Worm (Caenorhabditis elegans) whole organism, early embryonic: Measurements from ENCODE around the gene ZK822.9.

Experiments used
- B0310.2 ChIP-seq: sonication (generic microtip); optimal IDR thresholded peaks from 2 replicates; lab custom pipeline; 2016; ENCODE audit warnings: mild to moderate bottlenecking, missing genetic modification characterization, missing compliant biosample characterization
- F13C5.2 ChIP-seq: sonication (generic microtip); optimal IDR thresholded peaks from 2 replicates; lab custom pipeline; 2017; ENCODE audit warnings: mild to moderate bottlenecking, missing genetic modification characterization, inconsistent platforms, missing compliant biosample characterization
- aly-1 ChIP-seq: sonication (generic microtip); optimal IDR thresholded peaks from 2 replicates; lab custom pipeline; 2016; ENCODE audit warnings: missing genetic modification characterization, missing compliant biosample characterization
- ama-1 ChIP-seq: fragments of 150-350 bp; optimal IDR thresholded peaks from 2 replicates; lab custom pipeline; 2014
- ceh-13 ChIP-seq: fragments of 200-800 bp; sonication (Bioruptor generic); optimal IDR thresholded peaks from 2 replicates; lab custom pipeline; 2018; ENCODE audit warnings: mild to moderate bottlenecking, missing genetic modification characterization, missing compliant biosample characterization
- ceh-36 ChIP-seq: sonication (generic microtip); optimal IDR thresholded peaks from 2 replicates; lab custom pipeline; 2016; ENCODE audit warnings: missing genetic modification characterization, inconsistent platforms, missing compliant biosample characterization
- ets-7 ChIP-seq: sonication (generic microtip); optimal IDR thresholded peaks from 2 replicates; lab custom pipeline; 2016; ENCODE audit warnings: missing genotype, missing genetic modification characterization, missing compliant biosample characterization
- flt-1 ChIP-seq: fragments of 200-800 bp; sonication (Bioruptor generic); IDR thresholded peaks from 2 replicates; pipeline ENCODE4 v1.3.6; 2022; ENCODE audit warnings: missing genetic modification characterization, missing compliant biosample characterization
- hmbx-1 ChIP-seq: sonication (generic microtip); optimal IDR thresholded peaks from 2 replicates; lab custom pipeline; 2016; ENCODE audit warnings: mild to moderate bottlenecking, missing genetic modification characterization, missing compliant biosample characterization
- hmg-4 ChIP-seq: fragments of 200-800 bp; sonication (Bioruptor generic); optimal IDR thresholded peaks from 2 replicates; lab custom pipeline; 2018; ENCODE audit warnings: mild to moderate bottlenecking, missing genetic modification characterization, missing compliant biosample characterization
- hnd-1 ChIP-seq: sonication (generic microtip); optimal IDR thresholded peaks from 2 replicates; lab custom pipeline; 2016; ENCODE audit warnings: missing genetic modification characterization, missing compliant biosample characterization
- pes-1 ChIP-seq: fragments of 200-800 bp; sonication (Bioruptor generic); IDR thresholded peaks from 2 replicates; pipeline ENCODE4 v1.3.6; 2022; ENCODE audit warnings: missing genetic modification reagents, missing genetic modification characterization, missing compliant biosample characterization
- scrt-1 ChIP-seq: fragments of 200-800 bp; sonication (Bioruptor generic); IDR thresholded peaks from 2 replicates; pipeline ENCODE4 v1.3.6; 2022; ENCODE audit warnings: missing genetic modification characterization, missing compliant biosample characterization
- sea-1 ChIP-seq: fragments of 200-800 bp; sonication (Bioruptor generic); conservative IDR thresholded peaks from 2 replicates; pipeline ENCODE4 v1.3.6; 2022; ENCODE audit warnings: missing genetic modification characterization, missing compliant biosample characterization
- tbx-11 ChIP-seq: fragments of 200-800 bp; sonication (Bioruptor generic); IDR thresholded peaks from 2 replicates; pipeline ENCODE4 v1.3.6; 2022; ENCODE audit warnings: missing genetic modification characterization, missing compliant biosample characterization
- tbx-37 ChIP-seq: fragments of 200-800 bp; sonication (Bioruptor generic); conservative IDR thresholded peaks from 2 replicates; pipeline ENCODE4 v1.3.6; 2022; ENCODE audit warnings: missing genetic modification reagents, missing genetic modification characterization, missing compliant biosample characterization
- tra-4 ChIP-seq: sonication (generic microtip); optimal IDR thresholded peaks from 2 replicates; lab custom pipeline; 2017; ENCODE audit warnings: missing genetic modification characterization, missing compliant biosample characterization

The ZK822.9 gene

DNA sequence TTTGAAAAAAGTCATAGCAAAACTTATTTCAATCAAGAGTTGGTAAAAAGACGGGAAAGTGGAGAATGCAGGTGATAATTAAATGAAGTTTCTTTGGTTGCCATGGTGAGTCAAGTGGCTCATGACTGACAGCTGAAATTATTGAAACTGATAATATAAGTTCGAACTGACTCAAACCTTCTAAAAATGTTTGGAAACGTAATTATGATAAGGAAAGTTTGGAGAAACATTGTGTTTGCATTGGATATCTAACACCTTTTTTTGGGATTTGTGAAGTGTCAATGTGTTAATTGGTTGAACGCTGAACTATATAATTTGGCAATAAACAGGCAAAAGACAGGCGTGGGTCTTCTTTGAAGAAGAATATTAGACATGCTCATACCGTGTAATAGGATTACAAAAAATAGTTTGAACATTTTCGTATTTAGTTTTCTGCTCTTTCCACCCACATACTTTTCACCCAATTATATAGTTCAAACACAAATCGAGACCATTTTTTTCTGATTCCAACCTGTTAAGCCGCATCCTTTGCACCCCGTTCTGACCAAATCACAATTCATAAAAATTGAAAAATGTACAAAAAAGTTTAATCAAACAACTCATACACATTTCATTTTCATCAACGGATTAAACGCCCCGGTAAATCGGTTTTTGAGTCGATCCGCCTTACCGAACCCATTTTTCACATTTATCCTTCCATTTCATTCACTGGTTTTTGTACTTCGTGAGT is 9.8 kb downstream of the ZK822.9 start, which contains the start of the genes srlf-33 and srlf-32:
srlf-33 (minus strand) TSS at position 101 of the 730 bp plus-strand sequence.
srlf-32 (plus strand) TSS at position 680 of the 730 bp plus-strand sequence.
- TF ChIP-seq scrt-1 (GFP tag; lab: Robert Waterston, UW) (no peak), tra-4 (no peak), flt-1 (GFP tag; lab: Robert Waterston, UW) (no peak), tbx-37 (GFP tag; lab: Robert Waterston, UW) (no peak), hmbx-1 (no peak), aly-1 (no peak), hmg-4 (no peak), hnd-1 (tag; lab: Kevin White, UChicago) (no peak), ceh-13 (no peak)

DNA sequence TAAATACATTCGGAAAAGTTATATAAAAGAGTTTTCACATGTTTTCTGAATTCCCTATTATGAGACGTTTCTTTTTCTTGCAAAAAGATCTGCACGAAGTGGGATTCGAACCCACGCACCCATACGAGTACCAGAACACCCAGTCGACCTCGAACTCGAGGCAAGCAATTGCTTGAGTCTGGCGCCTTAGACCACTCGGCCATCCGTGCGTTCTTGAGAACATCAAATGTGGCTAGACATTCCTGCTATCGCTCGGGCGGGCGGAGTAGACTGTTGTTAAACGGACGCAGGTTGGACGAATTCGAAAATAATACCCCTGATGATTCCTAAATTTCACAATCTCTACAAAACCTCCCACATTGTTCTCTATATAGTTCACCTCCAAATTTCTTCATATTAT is 12.6 kb downstream of the ZK822.9 start:
- peak; percentile 69 for TF ChIP-seq tbx-11
- no peak for TF ChIP-seq ama-1
- peak; percentile 64 for TF ChIP-seq ceh-36 (tag; lab: Kevin White, UChicago)
- peak; percentile 31 for TF ChIP-seq hnd-1 (tag; lab: Kevin White, UChicago)
- TF ChIP-seq tra-4, result no peak
- peak; percentile 56 for TF ChIP-seq ceh-13
- peak; percentile 50 for TF ChIP-seq B0310.2
- peak; percentile 81 for TF ChIP-seq scrt-1 (GFP tag; lab: Robert Waterston, UW)
- 0 out of 2 replicates have a peak, but pooled peaks have one; percentile 74 for TF ChIP-seq sea-1 (GFP tag; lab: Robert Waterston, UW)
- TF ChIP-seq flt-1 (GFP tag; lab: Robert Waterston, UW), result peak; percentile 84
- peak; percentile 55 for TF ChIP-seq tbx-37 (GFP tag; lab: Robert Waterston, UW)
- TF ChIP-seq F13C5.2 (tag; lab: Kevin White, UChicago), result peak; percentile 37
- TF ChIP-seq pes-1, result peak; percentile 82
- peak; percentile 48 for TF ChIP-seq aly-1
- TF ChIP-seq hmbx-1, result no peak
- no peak for TF ChIP-seq hmg-4
- no peak for TF ChIP-seq ets-7 (tag; lab: Kevin White, UChicago)

DNA sequence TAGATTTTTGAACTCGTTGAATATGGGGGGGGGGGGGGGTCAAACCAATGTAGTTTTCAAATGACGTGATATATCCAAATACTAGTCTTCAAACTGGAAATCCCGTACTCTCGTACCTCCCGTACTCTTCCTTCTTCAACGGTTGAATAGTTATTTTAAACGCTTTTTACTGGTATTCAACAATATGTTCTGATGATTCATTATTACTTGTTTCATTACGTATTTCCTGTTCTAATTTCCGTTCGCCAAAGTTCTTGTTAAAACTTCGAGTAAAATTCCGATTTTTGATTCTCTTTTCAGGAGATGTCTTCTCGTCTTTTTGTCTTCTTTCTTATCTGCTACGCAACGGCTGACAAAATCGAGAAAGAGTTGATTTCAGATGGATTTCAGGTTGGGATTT is 14.8 kb downstream of the ZK822.9 start, which contains the start of gene nhx-9:
nhx-9 (plus strand) TSS at position 301 of the 400 bp plus-strand sequence.
- TF ChIP-seq ama-1 (no peak), ceh-13 (no peak)

DNA sequence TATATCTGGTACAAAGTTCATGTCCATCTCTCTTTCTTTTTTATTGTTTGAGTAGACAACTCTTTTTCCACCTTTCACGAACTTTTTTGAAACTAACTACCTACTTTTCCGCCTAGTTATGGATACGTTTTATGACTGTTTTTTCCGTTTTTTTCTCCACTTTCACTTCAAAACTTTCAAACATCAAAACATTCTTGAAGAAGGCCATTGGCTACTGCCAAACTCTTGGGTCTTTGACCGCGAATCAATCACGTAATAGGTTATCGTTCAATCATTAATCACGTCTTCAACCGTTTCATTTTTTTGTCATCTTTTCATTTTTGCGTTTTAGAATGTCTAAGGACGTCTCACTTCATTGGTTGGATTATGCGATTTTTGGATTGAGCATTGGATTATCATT is 21.3 kb downstream of the ZK822.9 start, which contains the start of gene slc-5A12:
slc-5A12 (plus strand) TSS at position 333 of the 400 bp plus-strand sequence.
- TF ChIP-seq ceh-13 (no peak), flt-1 (GFP tag; lab: Robert Waterston, UW) (no peak), tbx-37 (GFP tag; lab: Robert Waterston, UW) (no peak), sea-1 (GFP tag; lab: Robert Waterston, UW) (no peak), hmbx-1 (no peak), tra-4 (no peak), ceh-36 (tag; lab: Kevin White, UChicago) (no peak), hmg-4 (no peak), tbx-11 (no peak), hnd-1 (tag; lab: Kevin White, UChicago) (no peak), F13C5.2 (tag; lab: Kevin White, UChicago) (no peak), scrt-1 (GFP tag; lab: Robert Waterston, UW) (no peak), B0310.2 (no peak), ama-1 (no peak), pes-1 (no peak)

DNA sequence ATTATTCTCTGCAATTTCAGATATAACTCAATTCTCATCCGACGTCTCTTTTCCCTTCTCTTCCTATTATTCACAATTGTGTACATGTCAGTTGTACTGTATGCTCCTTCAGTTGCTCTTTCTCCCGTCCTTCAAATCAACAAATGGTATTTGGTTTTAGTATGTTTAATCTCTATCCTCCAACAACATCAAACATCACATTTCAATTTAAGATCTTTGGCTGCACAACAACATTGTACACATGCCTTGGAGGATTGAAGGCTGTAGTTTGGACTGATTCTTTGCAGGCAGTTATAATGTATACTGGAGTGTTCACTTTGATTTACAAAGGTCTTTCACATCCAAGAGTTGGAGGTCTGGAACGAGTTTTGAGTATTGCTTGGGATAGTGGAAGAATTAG is 22.8 kb downstream of the ZK822.9 start:
- TF ChIP-seq hmbx-1 (no peak), hmg-4 (no peak), B0310.2 (no peak), flt-1 (GFP tag; lab: Robert Waterston, UW) (no peak), ama-1 (no peak), sea-1 (GFP tag; lab: Robert Waterston, UW) (no peak), hnd-1 (tag; lab: Kevin White, UChicago) (no peak), ets-7 (tag; lab: Kevin White, UChicago) (no peak), F13C5.2 (tag; lab: Kevin White, UChicago) (no peak), pes-1 (no peak), ceh-13 (no peak), ceh-36 (tag; lab: Kevin White, UChicago) (no peak), scrt-1 (GFP tag; lab: Robert Waterston, UW) (no peak)

DNA sequence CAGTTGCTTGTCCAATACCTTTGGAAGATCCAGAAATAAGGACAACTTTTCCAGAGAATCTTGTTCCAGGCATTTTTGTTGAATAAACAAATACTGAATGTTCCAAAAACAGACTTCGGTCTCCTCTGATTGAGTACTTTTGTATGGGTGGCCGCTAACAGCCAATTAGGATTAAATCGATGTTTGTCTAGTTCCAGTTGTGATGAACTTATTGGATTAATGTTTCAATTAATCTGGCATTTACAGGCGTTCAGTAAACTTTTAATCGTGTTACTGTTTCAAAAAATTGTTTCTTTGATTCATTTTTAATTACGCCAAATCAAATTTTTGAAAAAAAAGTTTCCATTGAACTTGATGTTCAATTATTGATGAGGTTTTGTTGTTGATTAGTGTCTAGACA is 26.6 kb downstream of the ZK822.9 start, which contains the start of gene ZK829.1:
ZK829.1 (minus strand) TSS at position 101 of the 400 bp plus-strand sequence.
- TF ChIP-seq sea-1 (GFP tag; lab: Robert Waterston, UW) (no peak), ceh-36 (tag; lab: Kevin White, UChicago) (no peak)

DNA sequence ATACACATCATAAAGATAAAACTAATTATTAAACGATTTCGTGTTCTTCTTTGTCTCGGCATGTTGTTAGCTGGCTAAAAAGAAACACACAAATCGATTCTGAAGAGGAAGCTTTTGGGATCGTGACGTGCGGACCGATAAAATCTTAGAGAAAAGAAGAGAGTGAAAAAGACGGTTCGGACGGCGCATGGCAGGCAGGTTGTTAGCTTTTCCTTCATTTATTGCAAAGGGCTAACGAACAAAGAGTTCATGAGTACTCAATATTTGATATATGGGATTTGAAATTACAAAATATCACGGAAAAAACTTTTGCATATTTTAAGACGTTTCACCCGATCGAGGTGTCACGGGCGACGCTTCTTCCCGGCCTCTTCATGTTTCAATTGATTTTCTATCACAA is 29.9 kb downstream of the ZK822.9 start, which contains the start of gene ZK829.3:
ZK829.3 (minus strand) TSS at position 101 of the 400 bp plus-strand sequence.
- TF ChIP-seq B0310.2 (no peak), hmbx-1 (no peak), hnd-1 (tag; lab: Kevin White, UChicago) (no peak), ceh-13 (no peak), flt-1 (GFP tag; lab: Robert Waterston, UW) (no peak)

DNA sequence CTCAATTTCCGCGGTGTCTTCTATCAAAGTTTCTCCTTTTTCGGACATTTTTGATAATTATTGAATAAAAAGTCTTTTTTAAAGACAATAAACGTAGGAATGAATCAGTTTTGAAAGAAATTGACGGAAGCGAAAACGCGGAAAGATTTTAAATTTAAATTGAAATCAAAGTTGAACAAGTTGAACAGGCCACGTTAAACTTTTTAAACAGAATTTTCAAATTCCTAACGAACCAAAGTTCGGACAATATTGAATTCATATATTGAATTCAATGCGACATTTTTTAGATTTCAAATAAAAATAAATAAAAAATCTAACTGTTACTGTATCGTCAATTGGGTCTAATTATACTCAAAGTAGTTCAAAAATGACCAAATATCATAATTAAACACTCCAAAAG is 34.0 kb downstream of the ZK822.9 start, which contains the start of gene hdl-1:
hdl-1 (minus strand) TSS at position 101 of the 400 bp plus-strand sequence.
- TF ChIP-seq ceh-13, result no peak
- no peak for TF ChIP-seq hmbx-1
- TF ChIP-seq aly-1, result no peak
- TF ChIP-seq tra-4, result no peak
- no peak for TF ChIP-seq tbx-37 (GFP tag; lab: Robert Waterston, UW)
